Fruit fly (Drosophila melanogaster) whole organism, adult: Measurements from ENCODE around the gene Pif1B.

ENCODE experiments used
- CG11617 ChIP-seq: fragments of 200-800 bp; sonication (Bioruptor generic); optimal IDR thresholded peaks from 2 replicates; lab custom pipeline; 2017; ENCODE audit warnings: mild to moderate bottlenecking, missing biosample characterization, missing genetic modification reagents, missing genetic modification characterization
- CG12768 ChIP-seq: fragments of 200-800 bp; sonication (Bioruptor generic); optimal IDR thresholded peaks from 2 replicates; lab custom pipeline; 2017; ENCODE audit warnings: missing biosample characterization, missing genetic modification characterization, mild to moderate bottlenecking, moderate library complexity, missing genetic modification reagents
- CG14711 ChIP-seq: fragments of 200-800 bp; sonication (Bioruptor generic); optimal IDR thresholded peaks from 2 replicates; lab custom pipeline; 2018; ENCODE audit warnings: missing biosample characterization, mild to moderate bottlenecking, missing genetic modification characterization, moderate library complexity
- CG1620 ChIP-seq: fragments of 200-800 bp; sonication (Bioruptor generic); optimal IDR thresholded peaks from 2 replicates; lab custom pipeline; 2016; ENCODE audit warnings: missing biosample characterization, missing genetic modification characterization
- CG33017 ChIP-seq: fragments of 200-800 bp; sonication (Bioruptor generic); optimal IDR thresholded peaks from 2 replicates; lab custom pipeline; 2018; ENCODE audit warnings: missing biosample characterization, mild to moderate bottlenecking, missing genetic modification characterization, moderate library complexity
- CG5204 ChIP-seq: fragments of 200-800 bp; sonication (Bioruptor generic); optimal IDR thresholded peaks from 2 replicates; lab custom pipeline; 2016; ENCODE audit warnings: missing biosample characterization, missing genetic modification characterization
- CG7045 ChIP-seq: fragments of 200-800 bp; sonication (Bioruptor generic); optimal IDR thresholded peaks from 2 replicates; lab custom pipeline; 2017; ENCODE audit warnings: missing biosample characterization, mild to moderate bottlenecking, missing genetic modification characterization
- CG7101 ChIP-seq: fragments of 200-800 bp; sonication (Bioruptor generic); optimal IDR thresholded peaks from 2 replicates; lab custom pipeline; 2018; ENCODE audit warnings: missing biosample characterization, mild to moderate bottlenecking, missing genetic modification characterization, moderate library complexity
- Clk ChIP-seq: fragments of 200-800 bp; sonication (Bioruptor generic); optimal IDR thresholded peaks from 2 replicates; lab custom pipeline; 2017; ENCODE audit warnings: missing biosample characterization, missing genetic modification characterization
- Crg-1 ChIP-seq: fragments of 200-800 bp; sonication (Bioruptor generic); optimal IDR thresholded peaks from 2 replicates; lab custom pipeline; 2016; ENCODE audit warnings: missing biosample characterization, missing genetic modification characterization
- Hr96 ChIP-seq: fragments of 200-800 bp; sonication (Bioruptor generic); optimal IDR thresholded peaks from 2 replicates; lab custom pipeline; 2016; ENCODE audit warnings: missing biosample characterization, missing genetic modification characterization
- Mnt ChIP-seq: fragments of 200-800 bp; sonication (Bioruptor generic); optimal IDR thresholded peaks from 2 replicates; lab custom pipeline; 2016; ENCODE audit warnings: missing biosample characterization, mild to moderate bottlenecking, missing genetic modification characterization
- bab1 ChIP-seq: fragments of 200-800 bp; sonication (Bioruptor generic); optimal IDR thresholded peaks from 3 replicates; lab custom pipeline; 2019; ENCODE audit warnings: missing biosample characterization, mild to moderate bottlenecking, missing genetic modification characterization, moderate library complexity
- cic ChIP-seq: fragments of 200-800 bp; sonication (Bioruptor generic); optimal IDR thresholded peaks from 2 replicates; lab custom pipeline; 2017; ENCODE audit warnings: missing biosample characterization, mild to moderate bottlenecking, missing genetic modification characterization, moderate library complexity
- cnc ChIP-seq, 2 experiments: fragments of >200 bp; optimal IDR thresholded peaks; 2 replicates each; lab custom pipeline; 2017
- kay ChIP-seq: fragments of 200-800 bp; sonication (Bioruptor generic); peaks from one replicate; lab custom pipeline; 2016; ENCODE audit warnings: missing biosample characterization, missing genetic modification characterization, borderline replicate concordance
- ovo ChIP-seq: fragments of 200-800 bp; sonication (Bioruptor generic); optimal IDR thresholded peaks from 2 replicates; lab custom pipeline; 2016; ENCODE audit warnings: missing biosample characterization, missing genetic modification characterization
- pad ChIP-seq: fragments of 200-800 bp; sonication (Bioruptor generic); optimal IDR thresholded peaks from 3 replicates; lab custom pipeline; 2017; ENCODE audit warnings: missing biosample characterization, missing genetic modification characterization, mild to moderate bottlenecking, moderate library complexity, missing genetic modification reagents
- tj ChIP-seq: fragments of 200-800 bp; sonication (Bioruptor generic); optimal IDR thresholded peaks from 3 replicates; lab custom pipeline; 2017; ENCODE audit warnings: missing biosample characterization, mild to moderate bottlenecking, missing genetic modification characterization, moderate library complexity
- toe ChIP-seq: fragments of 200-800 bp; sonication (Bioruptor generic); optimal IDR thresholded peaks from 2 replicates; lab custom pipeline; 2016; ENCODE audit warnings: missing biosample characterization, missing genetic modification characterization

Gene Pif1B

DNA sequence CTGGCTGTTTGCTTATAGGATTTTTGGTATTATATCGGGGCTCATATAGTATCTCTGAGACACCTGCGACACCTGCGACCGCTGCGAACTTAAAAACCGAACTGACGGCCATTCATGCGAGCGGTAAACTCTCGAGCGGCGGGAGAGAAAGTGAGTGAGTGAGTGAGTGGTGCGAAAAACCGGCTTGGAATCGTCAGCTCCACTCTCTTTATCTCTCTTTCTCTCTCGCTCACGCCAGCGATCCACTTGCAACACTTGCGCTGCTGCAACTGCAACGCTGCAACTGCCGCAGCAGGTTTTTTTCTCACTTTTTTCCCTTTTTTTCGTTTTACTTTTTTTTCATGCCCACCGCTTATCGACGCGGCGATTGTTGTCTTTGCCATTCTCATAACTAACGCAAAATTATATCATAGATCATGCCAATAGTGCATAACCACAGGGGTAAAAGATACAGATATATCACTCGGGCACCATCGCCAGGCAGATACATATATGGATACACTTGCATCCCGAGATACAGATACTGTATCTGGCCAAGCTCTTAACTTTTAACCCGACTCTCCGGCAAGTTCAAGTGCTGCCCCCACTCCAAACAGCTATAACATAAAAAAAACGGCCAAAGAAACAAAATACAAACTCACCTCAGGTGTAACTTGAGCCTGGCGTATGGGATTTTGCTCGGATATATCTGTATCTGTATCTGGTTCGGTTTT lies 8.4 kb downstream of the Pif1B start:
- no peak for TF ChIP-seq tj (GFP tag; lab: Kevin White, UChicago)
- no peak for TF ChIP-seq cnc (optimal IDR thresholded peaks at IDR 0.05; lab: Kevin White, UChicago)
- TF ChIP-seq CG7101 (tag; lab: Kevin White, UChicago): no peak
- TF ChIP-seq CG12768 (GFP tag; lab: Kevin White, UChicago): no peak
- TF ChIP-seq CG11617 (GFP tag; lab: Kevin White, UChicago): no peak
- no peak for TF ChIP-seq toe (GFP tag; lab: Kevin White, UChicago)
- TF ChIP-seq CG7045 (GFP tag; lab: Kevin White, UChicago): no peak
- TF ChIP-seq Mnt (GFP tag; lab: Kevin White, UChicago): no peak
- TF ChIP-seq bab1: no peak
- no peak for TF ChIP-seq kay (GFP tag; lab: Kevin White, UChicago)
- TF ChIP-seq CG14711: no peak
- TF ChIP-seq pad: no peak
- TF ChIP-seq Crg-1 (GFP tag; lab: Kevin White, UChicago): no peak

DNA sequence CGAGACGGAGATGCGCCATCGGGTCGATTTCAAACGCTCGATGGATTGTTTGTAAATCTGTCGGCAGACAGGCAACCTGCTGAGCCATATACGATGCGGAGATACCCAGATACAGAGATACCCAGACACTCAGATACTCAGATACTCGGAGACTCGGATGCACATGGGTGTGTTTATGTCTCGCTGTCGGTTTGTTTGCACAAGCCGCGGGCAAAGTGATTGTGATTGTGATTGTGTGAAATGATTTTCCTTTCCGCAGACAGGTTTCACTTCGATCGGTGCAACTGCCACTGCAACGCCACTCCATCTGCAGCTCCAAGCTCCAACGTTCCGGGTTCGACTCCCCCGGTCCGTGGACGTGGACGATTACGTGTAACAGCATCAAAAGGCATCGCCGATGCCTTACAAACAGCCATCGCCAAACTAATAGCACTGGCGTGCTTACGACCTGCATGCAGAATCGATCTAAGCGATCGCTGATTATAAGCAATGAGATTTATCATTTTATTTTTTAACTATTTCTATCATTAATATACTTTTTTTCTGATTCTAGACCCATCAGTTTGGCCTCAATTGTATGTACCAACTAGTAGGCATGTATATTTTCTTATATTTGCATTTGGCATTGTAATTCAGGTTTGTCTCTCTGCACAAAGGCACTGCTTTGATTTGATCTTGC lies 12.1 kb downstream of the Pif1B start:
- TF ChIP-seq bab1: no peak
- TF ChIP-seq CG7101 (tag; lab: Kevin White, UChicago): no peak
- no peak for TF ChIP-seq cnc (optimal IDR thresholded peaks at IDR 0.05; lab: Kevin White, UChicago)
- TF ChIP-seq toe (GFP tag; lab: Kevin White, UChicago): no peak
- TF ChIP-seq pad: no peak
- TF ChIP-seq CG1620 (GFP tag; lab: Kevin White, UChicago): no peak
- no peak for TF ChIP-seq CG14711
- no peak for TF ChIP-seq Clk (GFP tag; lab: Kevin White, UChicago)
- no peak for TF ChIP-seq Crg-1 (GFP tag; lab: Kevin White, UChicago)
- no peak for TF ChIP-seq ovo (GFP tag; lab: Kevin White, UChicago)
- no peak for TF ChIP-seq CG12768 (GFP tag; lab: Kevin White, UChicago)
- no peak for TF ChIP-seq kay (GFP tag; lab: Kevin White, UChicago)
- TF ChIP-seq tj (GFP tag; lab: Kevin White, UChicago): no peak
- TF ChIP-seq CG7045 (GFP tag; lab: Kevin White, UChicago): no peak
- no peak for TF ChIP-seq CG11617 (GFP tag; lab: Kevin White, UChicago)
- no peak for TF ChIP-seq Mnt (GFP tag; lab: Kevin White, UChicago)
- no peak for TF ChIP-seq cic
- TF ChIP-seq CG33017 (tag; lab: Kevin White, UChicago): no peak
- no peak for TF ChIP-seq Hr96

dm6 chr3R:8787538-8788282 lies 13.3 kb downstream of the Pif1B start:
- TF ChIP-seq cnc (optimal IDR thresholded peaks at IDR 0.05; lab: Kevin White, UChicago) (no peak), CG7101 (tag; lab: Kevin White, UChicago) (no peak), CG33017 (tag; lab: Kevin White, UChicago) (no peak), CG1620 (GFP tag; lab: Kevin White, UChicago) (no peak), cic (no peak), toe (GFP tag; lab: Kevin White, UChicago) (no peak), ovo (GFP tag; lab: Kevin White, UChicago) (no peak), Hr96 (no peak), tj (GFP tag; lab: Kevin White, UChicago) (no peak), CG7045 (GFP tag; lab: Kevin White, UChicago) (no peak), Crg-1 (GFP tag; lab: Kevin White, UChicago) (no peak), Clk (GFP tag; lab: Kevin White, UChicago) (no peak), CG5204 (GFP tag; lab: Kevin White, UChicago) (no peak)

- TF ChIP-seq cic (no peak), Crg-1 (GFP tag; lab: Kevin White, UChicago) (no peak), kay (GFP tag; lab: Kevin White, UChicago) (no peak), CG12768 (GFP tag; lab: Kevin White, UChicago) (no peak), bab1 (no peak), CG1620 (GFP tag; lab: Kevin White, UChicago) (no peak), Mnt (GFP tag; lab: Kevin White, UChicago) (no peak), tj (GFP tag; lab: Kevin White, UChicago) (no peak), CG7101 (tag; lab: Kevin White, UChicago) (no peak)
Measured at dm6 chr3R:8785451-8785850, 15.5 kb downstream of the Pif1B start.

DNA sequence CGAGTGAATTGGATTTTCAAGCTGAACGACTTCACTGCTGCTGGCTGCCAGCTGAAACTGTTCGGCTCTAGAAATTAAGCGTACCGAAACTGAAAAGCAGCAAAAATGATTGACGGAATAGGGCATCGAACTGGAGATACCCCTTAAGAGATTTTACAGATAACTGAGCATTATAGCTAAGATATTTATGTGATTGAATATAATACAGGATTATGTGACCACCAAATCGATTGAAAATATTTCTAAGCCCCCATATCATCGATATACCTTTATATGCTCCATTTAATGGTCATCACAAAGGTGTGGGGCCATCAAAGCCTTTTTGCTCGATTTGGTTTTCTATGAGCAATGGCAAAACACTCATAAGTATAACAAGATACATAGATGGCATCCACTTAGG lies 16.2 kb downstream of the Pif1B start:
- no peak for TF ChIP-seq CG7101 (tag; lab: Kevin White, UChicago)
- no peak for TF ChIP-seq Clk (GFP tag; lab: Kevin White, UChicago)
- no peak for TF ChIP-seq CG14711
- no peak for TF ChIP-seq CG11617 (GFP tag; lab: Kevin White, UChicago)
- no peak for TF ChIP-seq kay (GFP tag; lab: Kevin White, UChicago)
- TF ChIP-seq tj (GFP tag; lab: Kevin White, UChicago): no peak
- no peak for TF ChIP-seq toe (GFP tag; lab: Kevin White, UChicago)
- TF ChIP-seq Crg-1 (GFP tag; lab: Kevin White, UChicago): no peak
- no peak for TF ChIP-seq CG1620 (GFP tag; lab: Kevin White, UChicago)
